Worm (Caenorhabditis elegans) whole organism, early embryonic: ENCODE measurements around the gene spot-1.

Experiments used
- B0310.2 ChIP-seq: sonication (generic microtip); optimal IDR thresholded peaks from 2 replicates; lab custom pipeline; 2016; ENCODE audit warnings: mild to moderate bottlenecking, missing genetic modification characterization, missing compliant biosample characterization
- F13C5.2 ChIP-seq: sonication (generic microtip); optimal IDR thresholded peaks from 2 replicates; lab custom pipeline; 2017; ENCODE audit warnings: mild to moderate bottlenecking, missing genetic modification characterization, inconsistent platforms, missing compliant biosample characterization
- aly-1 ChIP-seq: sonication (generic microtip); optimal IDR thresholded peaks from 2 replicates; lab custom pipeline; 2016; ENCODE audit warnings: missing genetic modification characterization, missing compliant biosample characterization
- ama-1 ChIP-seq: fragments of 150-350 bp; optimal IDR thresholded peaks from 2 replicates; lab custom pipeline; 2014
- ceh-13 ChIP-seq: fragments of 200-800 bp; sonication (Bioruptor generic); optimal IDR thresholded peaks from 2 replicates; lab custom pipeline; 2018; ENCODE audit warnings: mild to moderate bottlenecking, missing genetic modification characterization, missing compliant biosample characterization
- ceh-36 ChIP-seq: sonication (generic microtip); optimal IDR thresholded peaks from 2 replicates; lab custom pipeline; 2016; ENCODE audit warnings: missing genetic modification characterization, inconsistent platforms, missing compliant biosample characterization
- ets-7 ChIP-seq: sonication (generic microtip); optimal IDR thresholded peaks from 2 replicates; lab custom pipeline; 2016; ENCODE audit warnings: missing genotype, missing genetic modification characterization, missing compliant biosample characterization
- flt-1 ChIP-seq: fragments of 200-800 bp; sonication (Bioruptor generic); IDR thresholded peaks from 2 replicates; pipeline ENCODE4 v1.3.6; 2022; ENCODE audit warnings: missing genetic modification characterization, missing compliant biosample characterization
- hmbx-1 ChIP-seq: sonication (generic microtip); optimal IDR thresholded peaks from 2 replicates; lab custom pipeline; 2016; ENCODE audit warnings: mild to moderate bottlenecking, missing genetic modification characterization, missing compliant biosample characterization
- hmg-4 ChIP-seq: fragments of 200-800 bp; sonication (Bioruptor generic); optimal IDR thresholded peaks from 2 replicates; lab custom pipeline; 2018; ENCODE audit warnings: mild to moderate bottlenecking, missing genetic modification characterization, missing compliant biosample characterization
- hnd-1 ChIP-seq: sonication (generic microtip); optimal IDR thresholded peaks from 2 replicates; lab custom pipeline; 2016; ENCODE audit warnings: missing genetic modification characterization, missing compliant biosample characterization
- pes-1 ChIP-seq: fragments of 200-800 bp; sonication (Bioruptor generic); IDR thresholded peaks from 2 replicates; pipeline ENCODE4 v1.3.6; 2022; ENCODE audit warnings: missing genetic modification reagents, missing genetic modification characterization, missing compliant biosample characterization
- scrt-1 ChIP-seq: fragments of 200-800 bp; sonication (Bioruptor generic); IDR thresholded peaks from 2 replicates; pipeline ENCODE4 v1.3.6; 2022; ENCODE audit warnings: missing genetic modification characterization, missing compliant biosample characterization
- sea-1 ChIP-seq: fragments of 200-800 bp; sonication (Bioruptor generic); conservative IDR thresholded peaks from 2 replicates; pipeline ENCODE4 v1.3.6; 2022; ENCODE audit warnings: missing genetic modification characterization, missing compliant biosample characterization
- tbx-11 ChIP-seq: fragments of 200-800 bp; sonication (Bioruptor generic); IDR thresholded peaks from 2 replicates; pipeline ENCODE4 v1.3.6; 2022; ENCODE audit warnings: missing genetic modification characterization, missing compliant biosample characterization
- tbx-37 ChIP-seq: fragments of 200-800 bp; sonication (Bioruptor generic); conservative IDR thresholded peaks from 2 replicates; pipeline ENCODE4 v1.3.6; 2022; ENCODE audit warnings: missing genetic modification reagents, missing genetic modification characterization, missing compliant biosample characterization
- tra-4 ChIP-seq: sonication (generic microtip); optimal IDR thresholded peaks from 2 replicates; lab custom pipeline; 2017; ENCODE audit warnings: missing genetic modification characterization, missing compliant biosample characterization

spot-1 gene

DNA sequence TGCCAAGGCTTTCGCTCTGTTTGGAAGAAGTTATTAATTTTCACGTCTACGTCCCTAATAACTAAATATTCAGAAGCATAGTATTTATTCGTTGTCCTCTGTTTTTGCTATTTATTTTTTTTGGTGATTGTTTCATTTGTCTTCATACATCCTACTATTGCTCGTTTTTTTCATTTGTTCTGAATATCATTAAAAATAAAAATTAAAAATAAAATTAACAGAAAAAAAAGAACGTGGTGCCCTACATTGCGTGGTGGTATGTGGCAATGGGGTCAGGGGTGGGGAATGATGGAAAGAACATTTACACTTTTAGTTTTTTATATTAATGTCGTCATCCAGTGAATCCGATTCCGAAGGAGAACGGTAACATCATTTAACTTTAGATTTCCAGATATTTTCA lies 36.0 kb downstream of the spot-1 start, which contains the start of gene ztf-31:
ztf-31 (plus strand) TSS at position 301 of the 400 bp plus-strand sequence.
- TF ChIP-seq scrt-1 (GFP tag; lab: Robert Waterston, UW) = no peak
- TF ChIP-seq ceh-36 (tag; lab: Kevin White, UChicago) = no peak
- TF ChIP-seq B0310.2 (tag; lab: Kevin White, UChicago) = no peak
- no peak for TF ChIP-seq tra-4 (tag; lab: Kevin White, UChicago)
- TF ChIP-seq tbx-37 (GFP tag; lab: Robert Waterston, UW) = no peak
- TF ChIP-seq flt-1 = no peak
- no peak for TF ChIP-seq pes-1
- no peak for TF ChIP-seq hmbx-1 (tag; lab: Kevin White, UChicago)
- TF ChIP-seq aly-1 (tag; lab: Kevin White, UChicago) = no peak
- no peak for TF ChIP-seq ama-1
- TF ChIP-seq ceh-13 (GFP tag; lab: Kevin White, UChicago) = no peak
- no peak for TF ChIP-seq F13C5.2 (tag; lab: Kevin White, UChicago)
- no peak for TF ChIP-seq hmg-4
- TF ChIP-seq sea-1 (GFP tag; lab: Robert Waterston, UW) = no peak
- no peak for TF ChIP-seq hnd-1
- no peak for TF ChIP-seq tbx-11 (GFP tag; lab: Robert Waterston, UW)
- no peak for TF ChIP-seq ets-7 (tag; lab: Kevin White, UChicago)

DNA sequence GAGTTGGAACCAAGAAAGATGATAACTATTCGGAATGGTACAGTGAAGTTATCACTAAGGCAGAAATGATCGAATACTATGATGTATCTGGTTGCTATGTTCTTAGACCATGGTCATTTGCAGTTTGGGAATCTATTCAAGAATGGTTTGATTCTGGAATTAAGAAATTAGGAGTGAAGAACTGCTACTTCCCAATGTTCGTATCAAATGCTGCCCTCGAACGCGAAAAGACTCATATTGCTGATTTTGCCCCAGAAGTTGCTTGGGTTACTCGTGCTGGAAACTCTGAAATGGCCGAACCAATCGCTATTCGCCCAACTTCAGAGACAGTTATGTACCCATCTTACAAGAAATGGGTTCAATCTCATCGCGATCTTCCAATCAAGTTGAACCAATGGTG lies 37.7 kb downstream of the spot-1 start:
- TF ChIP-seq ets-7 (tag; lab: Kevin White, UChicago) = no peak

DNA sequence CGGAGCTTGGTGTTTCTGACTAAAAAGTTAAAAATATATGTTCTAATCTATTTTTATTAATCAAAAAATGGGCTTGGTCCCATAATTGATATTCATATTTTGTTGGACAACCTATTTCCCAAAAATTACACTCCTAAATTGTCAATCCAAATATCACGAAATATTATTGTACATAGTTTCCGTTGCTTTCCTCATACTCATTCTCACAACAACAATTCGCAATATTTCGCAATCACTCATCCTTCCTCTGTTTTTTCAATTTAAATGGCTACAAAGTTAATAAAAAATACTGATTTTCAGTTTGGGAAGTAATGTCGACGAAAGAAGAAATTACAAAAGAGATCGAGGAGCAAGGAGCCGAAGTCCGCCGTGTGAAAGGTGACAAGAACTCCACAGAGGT lies 38.3 kb downstream of the spot-1 start, which contains the start of gene pars-1:
pars-1 (plus strand) TSS at position 301 of the 400 bp plus-strand sequence.
- TF ChIP-seq ceh-13 (GFP tag; lab: Kevin White, UChicago) (no peak), tbx-11 (GFP tag; lab: Robert Waterston, UW) (no peak), pes-1 (no peak), ets-7 (tag; lab: Kevin White, UChicago) (no peak), B0310.2 (tag; lab: Kevin White, UChicago) (no peak)

DNA sequence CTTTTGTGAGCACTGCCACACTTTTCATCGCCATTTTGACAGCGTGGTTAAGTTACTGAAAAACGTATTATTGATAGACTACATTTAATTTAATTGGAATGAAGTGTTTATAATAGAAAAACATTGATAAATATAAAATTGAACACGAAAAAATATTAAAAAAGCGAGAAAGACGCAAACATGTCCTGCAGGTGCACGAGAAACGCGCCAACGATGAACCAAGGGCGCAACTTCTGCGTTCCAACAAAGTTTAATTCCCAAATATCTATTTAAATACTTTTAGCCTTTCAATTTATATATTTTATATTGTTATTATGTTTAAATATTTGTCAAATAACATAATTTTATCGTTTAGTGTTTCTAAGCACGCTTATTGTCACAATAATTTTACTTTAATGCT lies 42.9 kb downstream of the spot-1 start, which contains the start of gene ndus-8:
ndus-8 (minus strand) TSS at position 55 of the 400 bp plus-strand sequence.
- no peak for TF ChIP-seq hmbx-1 (tag; lab: Kevin White, UChicago)
- no peak for TF ChIP-seq F13C5.2 (tag; lab: Kevin White, UChicago)
- TF ChIP-seq scrt-1 (GFP tag; lab: Robert Waterston, UW) = no peak
- no peak for TF ChIP-seq ceh-13 (GFP tag; lab: Kevin White, UChicago)
- no peak for TF ChIP-seq flt-1
- no peak for TF ChIP-seq tbx-11 (GFP tag; lab: Robert Waterston, UW)
- no peak for TF ChIP-seq ceh-36 (tag; lab: Kevin White, UChicago)
- no peak for TF ChIP-seq hmg-4
- no peak for TF ChIP-seq B0310.2 (tag; lab: Kevin White, UChicago)
- TF ChIP-seq aly-1 (tag; lab: Kevin White, UChicago) = no peak
- no peak for TF ChIP-seq sea-1 (GFP tag; lab: Robert Waterston, UW)
- no peak for TF ChIP-seq ama-1
- TF ChIP-seq pes-1 = no peak
- TF ChIP-seq ets-7 (tag; lab: Kevin White, UChicago) = no peak
- no peak for TF ChIP-seq tra-4 (tag; lab: Kevin White, UChicago)
- TF ChIP-seq hnd-1 = no peak
- TF ChIP-seq tbx-37 (GFP tag; lab: Robert Waterston, UW) = no peak

DNA sequence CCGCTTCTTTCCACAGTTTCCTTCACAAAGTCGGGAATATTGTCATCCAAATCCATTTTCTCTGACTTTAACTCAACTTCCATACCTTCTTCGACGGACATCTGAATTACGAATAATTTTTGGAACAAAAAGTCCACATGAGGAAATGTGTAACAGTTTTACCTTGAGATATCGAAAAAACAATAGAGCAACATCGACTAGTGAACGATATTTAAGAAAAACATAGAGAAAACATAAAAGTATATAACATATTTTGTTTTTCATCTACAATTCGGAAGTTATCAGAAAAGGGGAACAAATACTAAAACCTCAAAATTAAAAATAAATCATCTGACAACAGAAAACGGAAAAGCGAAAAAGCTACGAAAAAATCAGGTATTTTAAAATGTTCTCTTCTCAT lies 44.3 kb downstream of the spot-1 start, which contains the start of gene adr-2:
adr-2 (minus strand) TSS at position 101 of the 400 bp plus-strand sequence.
- no peak for TF ChIP-seq tra-4 (tag; lab: Kevin White, UChicago)
- no peak for TF ChIP-seq pes-1
- no peak for TF ChIP-seq scrt-1 (GFP tag; lab: Robert Waterston, UW)
- TF ChIP-seq ama-1 = no peak
- TF ChIP-seq hmg-4 = no peak
- TF ChIP-seq flt-1 = no peak
- no peak for TF ChIP-seq sea-1 (GFP tag; lab: Robert Waterston, UW)
- TF ChIP-seq hnd-1 = no peak
- TF ChIP-seq hmbx-1 (tag; lab: Kevin White, UChicago) = no peak
- no peak for TF ChIP-seq aly-1 (tag; lab: Kevin White, UChicago)
- TF ChIP-seq tbx-37 (GFP tag; lab: Robert Waterston, UW) = no peak

DNA sequence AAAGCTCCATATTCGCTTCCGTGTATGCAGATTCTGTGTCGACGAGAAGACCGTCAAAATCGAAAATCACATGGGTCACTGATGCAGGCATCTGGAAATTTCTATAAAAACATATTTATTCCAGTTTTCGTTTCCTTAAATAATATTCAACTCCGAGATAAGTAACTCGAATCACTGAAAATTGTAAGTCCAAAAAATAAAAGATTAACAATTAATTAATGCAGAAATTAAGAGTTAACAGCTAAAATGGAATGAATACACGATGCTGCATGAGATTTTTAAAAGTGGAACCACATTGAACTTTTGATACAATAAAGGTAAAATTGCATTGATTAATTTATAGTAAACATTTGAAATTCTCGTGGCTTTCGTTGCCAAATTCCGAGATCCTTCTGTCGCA lies 46.2 kb downstream of the spot-1 start, which contains the start of gene R151.10:
R151.10 (minus strand) TSS at position 101 of the 400 bp plus-strand sequence.
- TF ChIP-seq ets-7 (tag; lab: Kevin White, UChicago) (no peak), tra-4 (tag; lab: Kevin White, UChicago) (no peak), sea-1 (GFP tag; lab: Robert Waterston, UW) (no peak), aly-1 (tag; lab: Kevin White, UChicago) (no peak), ama-1 (no peak), tbx-37 (GFP tag; lab: Robert Waterston, UW) (no peak), tbx-11 (GFP tag; lab: Robert Waterston, UW) (no peak), hnd-1 (no peak), hmg-4 (no peak), flt-1 (no peak)

DNA sequence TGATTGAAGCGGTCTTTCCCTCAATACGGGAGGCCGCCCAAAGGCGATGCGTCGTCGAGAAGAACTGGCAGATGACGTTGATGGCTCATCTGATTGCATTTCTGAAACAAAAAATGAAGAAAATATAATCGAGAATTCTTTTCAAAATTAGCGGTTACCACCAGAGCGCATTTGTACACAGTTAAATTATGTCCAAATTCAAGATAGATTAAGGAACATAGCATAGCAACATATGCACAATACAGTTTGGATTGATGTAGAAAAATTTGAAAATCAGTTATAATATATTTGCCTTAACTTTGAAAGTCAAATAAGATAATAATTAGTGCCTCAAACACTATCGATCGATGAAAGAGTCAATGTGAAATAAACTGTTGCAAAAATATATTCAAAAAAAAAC lies 47.4 kb downstream of the spot-1 start, which contains the start of gene R151.8:
R151.8 (minus strand) TSS at position 101 of the 400 bp plus-strand sequence.
- TF ChIP-seq flt-1 = no peak
- TF ChIP-seq tbx-37 (GFP tag; lab: Robert Waterston, UW) = no peak
- TF ChIP-seq ceh-36 (tag; lab: Kevin White, UChicago) = no peak
- TF ChIP-seq hnd-1 = no peak
- TF ChIP-seq sea-1 (GFP tag; lab: Robert Waterston, UW) = no peak
- no peak for TF ChIP-seq aly-1 (tag; lab: Kevin White, UChicago)
- TF ChIP-seq B0310.2 (tag; lab: Kevin White, UChicago) = no peak
- TF ChIP-seq ceh-13 (GFP tag; lab: Kevin White, UChicago) = no peak
- no peak for TF ChIP-seq pes-1
- TF ChIP-seq hmbx-1 (tag; lab: Kevin White, UChicago) = no peak
- TF ChIP-seq hmg-4 = no peak
- no peak for TF ChIP-seq ama-1
- TF ChIP-seq tra-4 (tag; lab: Kevin White, UChicago) = no peak
